Fruit fly (Drosophila melanogaster) whole organism, prepupa: ENCODE results near the gene CecB.

Experiments
- Blimp-1 ChIP-seq: fragments of 200-800 bp; sonication (Bioruptor generic); optimal IDR thresholded peaks from 3 replicates; lab custom pipeline; 2017; ENCODE audit warnings: missing biosample characterization, missing genetic modification characterization, mild to moderate bottlenecking, moderate library complexity, missing genetic modification reagents
- CG10669 ChIP-seq: fragments of 200-800 bp; sonication (Bioruptor generic); optimal IDR thresholded peaks from 3 replicates; lab custom pipeline; 2018; ENCODE audit warnings: missing biosample characterization, mild to moderate bottlenecking, missing genetic modification characterization, moderate library complexity
- CG11762 ChIP-seq: fragments of 200-800 bp; sonication (Bioruptor generic); optimal IDR thresholded peaks from 3 replicates; lab custom pipeline; 2016; ENCODE audit warnings: missing biosample characterization, missing genetic modification characterization; ENCODE audit not compliant: insufficient read depth
- CG11902 ChIP-seq: fragments of 200-800 bp; sonication (Bioruptor generic); optimal IDR thresholded peaks from 3 replicates; lab custom pipeline; 2016; ENCODE audit warnings: missing biosample characterization, missing genetic modification characterization
- CG15336 ChIP-seq: fragments of 200-800 bp; sonication (Bioruptor generic); IDR thresholded peaks from 2 replicates; pipeline ENCODE4 v1.3.6; 2022; ENCODE audit warnings: missing biosample characterization, missing genetic modification characterization
- CG1621 ChIP-seq: fragments of 200-800 bp; sonication (Bioruptor generic); optimal IDR thresholded peaks from 3 replicates; lab custom pipeline; 2018; ENCODE audit warnings: missing biosample characterization, mild to moderate bottlenecking, missing genetic modification characterization
- CG3032 ChIP-seq: fragments of 200-800 bp; optimal IDR thresholded peaks from 2 replicates; lab custom pipeline; 2019; ENCODE audit warnings: missing biosample characterization, mild to moderate bottlenecking, missing genetic modification characterization, moderate library complexity
- CG34406 ChIP-seq: fragments of 200-800 bp; sonication (Bioruptor generic); optimal IDR thresholded peaks from 3 replicates; lab custom pipeline; 2016; ENCODE audit warnings: missing biosample characterization, missing genetic modification characterization
- CG3919 ChIP-seq: fragments of 200-800 bp; sonication (Bioruptor generic); optimal IDR thresholded peaks from 3 replicates; lab custom pipeline; 2016; ENCODE audit warnings: missing biosample characterization, missing genetic modification characterization
- CG6792 ChIP-seq: fragments of 200-800 bp; sonication (Bioruptor generic); optimal IDR thresholded peaks from 3 replicates; lab custom pipeline; 2016; ENCODE audit warnings: missing biosample characterization, missing genetic modification characterization
- CG6808 ChIP-seq: fragments of 200-800 bp; sonication (Bioruptor generic); optimal IDR thresholded peaks from 3 replicates; lab custom pipeline; 2017; ENCODE audit warnings: missing biosample characterization, missing genetic modification characterization, mild to moderate bottlenecking, moderate library complexity, missing genetic modification reagents
- CG6854 ChIP-seq: fragments of 200-800 bp; sonication (Bioruptor generic); optimal IDR thresholded peaks from 2 replicates; lab custom pipeline; 2017; ENCODE audit warnings: missing biosample characterization, mild to moderate bottlenecking, missing genetic modification characterization
- CG7368 ChIP-seq: fragments of 200-800 bp; sonication (Bioruptor generic); optimal IDR thresholded peaks from 3 replicates; lab custom pipeline; 2016; ENCODE audit warnings: missing biosample characterization, missing genetic modification characterization
- CG8119 ChIP-seq: fragments of 200-800 bp; sonication (Bioruptor generic); IDR thresholded peaks from 3 replicates; pipeline ENCODE4 v1.3.6; 2022; ENCODE audit warnings: missing biosample characterization, missing genetic modification characterization
- CG8319 ChIP-seq: fragments of 200-800 bp; sonication (Bioruptor generic); optimal IDR thresholded peaks from 3 replicates; lab custom pipeline; 2016; ENCODE audit warnings: missing biosample characterization, missing genetic modification characterization
- CG8632 ChIP-seq: fragments of 200-800 bp; sonication (Bioruptor generic); optimal IDR thresholded peaks from 3 replicates; lab custom pipeline; 2016; ENCODE audit warnings: missing biosample characterization, missing genetic modification characterization
- CG9139 ChIP-seq: fragments of 200-800 bp; sonication (Bioruptor generic); optimal IDR thresholded peaks from 3 replicates; lab custom pipeline; 2017; ENCODE audit warnings: missing biosample characterization, mild to moderate bottlenecking, missing genetic modification characterization
- Eip75B ChIP-seq: fragments of 200-800 bp; sonication (Bioruptor generic); optimal IDR thresholded peaks from 3 replicates; lab custom pipeline; 2016; ENCODE audit warnings: missing biosample characterization, missing genetic modification characterization
- Eip78C ChIP-seq: fragments of 200-800 bp; sonication (Bioruptor generic); peaks from one replicate; lab custom pipeline; 2016; ENCODE audit warnings: missing biosample characterization, missing genetic modification characterization
- Eip93F ChIP-seq: fragments of 200-800 bp; sonication (Bioruptor generic); optimal IDR thresholded peaks from 2 replicates; lab custom pipeline; 2016; ENCODE audit warnings: missing biosample characterization, mild to moderate bottlenecking, missing genetic modification characterization
- Ets21C ChIP-seq: fragments of 200-800 bp; sonication (Bioruptor generic); optimal IDR thresholded peaks from 3 replicates; lab custom pipeline; 2016; ENCODE audit warnings: missing biosample characterization, missing genetic modification characterization
- Gug ChIP-seq: fragments of 200-800 bp; sonication (Bioruptor generic); IDR thresholded peaks from 2 replicates; pipeline ENCODE4 v1.3.6; 2022; ENCODE audit warnings: missing biosample characterization, missing genetic modification characterization
- Hr38 ChIP-seq: sonication (Bioruptor generic); optimal IDR thresholded peaks from 2 replicates; lab custom pipeline; 2016; ENCODE audit warnings: missing biosample characterization, missing genetic modification characterization
- Hr39 ChIP-seq: fragments of 200-800 bp; sonication (Bioruptor generic); optimal IDR thresholded peaks from 2 replicates; lab custom pipeline; 2016; ENCODE audit warnings: missing biosample characterization, missing genetic modification characterization
- Hr4 ChIP-seq: fragments of 200-800 bp; sonication (Bioruptor generic); optimal IDR thresholded peaks from 3 replicates; lab custom pipeline; 2016; ENCODE audit warnings: missing biosample characterization, missing genetic modification characterization
- Lpt ChIP-seq: fragments of 200-800 bp; sonication (Bioruptor generic); optimal IDR thresholded peaks from 3 replicates; lab custom pipeline; 2016; ENCODE audit warnings: missing biosample characterization, missing genetic modification characterization
- Met ChIP-seq: fragments of 200-800 bp; sonication (Bioruptor generic); optimal IDR thresholded peaks from 3 replicates; lab custom pipeline; 2016; ENCODE audit warnings: missing biosample characterization, missing genetic modification characterization
- OdsH ChIP-seq: fragments of 200-800 bp; sonication (Bioruptor generic); optimal IDR thresholded peaks from 3 replicates; lab custom pipeline; 2016; ENCODE audit warnings: missing biosample characterization, missing genetic modification characterization
- Smox ChIP-seq: fragments of 200-800 bp; sonication (Bioruptor generic); optimal IDR thresholded peaks from 3 replicates; lab custom pipeline; 2016; ENCODE audit warnings: missing biosample characterization, missing genetic modification characterization
- Sox102F ChIP-seq: fragments of 200-800 bp; sonication (Bioruptor generic); optimal IDR thresholded peaks from 2 replicates; lab custom pipeline; 2016; ENCODE audit warnings: missing biosample characterization, mild to moderate bottlenecking, missing genetic modification characterization
- Sox14 ChIP-seq: fragments of 200-800 bp; sonication (Bioruptor generic); optimal IDR thresholded peaks from 3 replicates; lab custom pipeline; 2016; ENCODE audit warnings: missing biosample characterization, missing genetic modification characterization
- Sox15 ChIP-seq: fragments of 200-800 bp; sonication (Bioruptor generic); optimal IDR thresholded peaks from 3 replicates; lab custom pipeline; 2016; ENCODE audit warnings: missing biosample characterization, missing genetic modification characterization
- acj6 ChIP-seq: fragments of 200-800 bp; sonication (Bioruptor generic); optimal IDR thresholded peaks from 3 replicates; lab custom pipeline; 2016; ENCODE audit warnings: missing biosample characterization, missing genetic modification characterization
- cyc ChIP-seq: fragments of 200-800 bp; sonication (Bioruptor generic); optimal IDR thresholded peaks from 3 replicates; lab custom pipeline; 2016; ENCODE audit warnings: missing biosample characterization, missing genetic modification characterization
- dac ChIP-seq: fragments of 200-800 bp; sonication (Bioruptor generic); optimal IDR thresholded peaks from 2 replicates; lab custom pipeline; 2017; ENCODE audit warnings: missing biosample characterization, mild to moderate bottlenecking, missing genetic modification characterization
- esn ChIP-seq: fragments of 200-800 bp; sonication (Bioruptor generic); optimal IDR thresholded peaks from 2 replicates; lab custom pipeline; 2016; ENCODE audit warnings: missing biosample characterization, mild to moderate bottlenecking, missing genetic modification characterization, moderate library complexity
- fd85E ChIP-seq: fragments of 200-800 bp; sonication (Bioruptor generic); optimal IDR thresholded peaks from 3 replicates; lab custom pipeline; 2016; ENCODE audit warnings: missing biosample characterization, missing genetic modification characterization
- fkh ChIP-seq: fragments of 200-800 bp; sonication (Bioruptor generic); optimal IDR thresholded peaks from 3 replicates; lab custom pipeline; 2017; ENCODE audit warnings: missing biosample characterization, mild to moderate bottlenecking, missing genetic modification characterization, moderate library complexity
- lz ChIP-seq: fragments of 200-800 bp; sonication (Bioruptor generic); optimal IDR thresholded peaks from 3 replicates; lab custom pipeline; 2016; ENCODE audit warnings: missing biosample characterization, missing genetic modification characterization
- net ChIP-seq: fragments of 200-800 bp; sonication (Bioruptor generic); optimal IDR thresholded peaks from 3 replicates; lab custom pipeline; 2016; ENCODE audit warnings: missing biosample characterization, missing genetic modification characterization
- salr ChIP-seq, 2 experiments: fragments of 200-800 bp; sonication (Bioruptor generic); optimal IDR thresholded peaks; 3 replicates each; lab custom pipeline; 2016 to 2018; ENCODE audit warnings: missing biosample characterization in 2 of 2, missing genetic modification characterization in 2 of 2, mild to moderate bottlenecking in 1 of 2
- spab ChIP-seq: fragments of 200-800 bp; sonication (Bioruptor generic); optimal IDR thresholded peaks from 2 replicates; lab custom pipeline; 2017; ENCODE audit warnings: missing biosample characterization, mild to moderate bottlenecking, missing genetic modification characterization, missing genetic modification reagents
- ss ChIP-seq, 2 experiments: fragments of 200-800 bp; sonication (Bioruptor generic); optimal IDR thresholded peaks; 2 replicates in 1 of 2; 3 replicates in 1 of 2; lab custom pipeline; 2017 to 2018; ENCODE audit warnings: mild to moderate bottlenecking in 2 of 2, missing biosample characterization in 2 of 2, missing genetic modification characterization in 2 of 2, moderate library complexity in 1 of 2
- svp ChIP-seq: fragments of 200-800 bp; sonication (Bioruptor generic); peaks from one replicate; lab custom pipeline; 2016; ENCODE audit warnings: missing biosample characterization, missing genetic modification characterization
- topi ChIP-seq: fragments of 200-800 bp; sonication (Bioruptor generic); optimal IDR thresholded peaks from 3 replicates; lab custom pipeline; 2016; ENCODE audit warnings: missing biosample characterization, missing genetic modification characterization
- vri ChIP-seq: fragments of 200-800 bp; sonication (Bioruptor generic); optimal IDR thresholded peaks from 3 replicates; lab custom pipeline; 2016; ENCODE audit warnings: missing biosample characterization, mild to moderate bottlenecking, missing genetic modification characterization

CecB gene

DNA sequence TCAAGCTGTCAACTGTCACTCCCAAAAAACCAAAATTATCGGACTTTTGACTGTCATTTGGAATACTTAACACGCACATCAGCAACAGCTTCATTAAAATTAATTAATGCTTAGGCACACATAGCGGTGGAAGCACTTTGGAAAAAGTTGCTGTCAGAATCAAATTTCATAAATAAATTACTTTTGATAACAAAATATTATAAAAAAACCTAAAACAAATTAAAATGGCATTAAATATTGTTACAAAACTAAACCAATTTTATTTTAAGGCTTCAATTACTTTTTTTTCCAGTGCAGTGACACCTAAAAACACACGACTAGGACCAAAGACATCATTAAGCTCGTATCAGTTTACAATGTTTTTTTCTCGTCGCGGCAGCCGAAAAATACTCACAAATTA is 42.6 kb upstream of the CecB start (continued):
- TF ChIP-seq lz (GFP tag; lab: Kevin White, UChicago), result peak; percentile 37
- TF ChIP-seq Sox15, result peak; percentile 21
- TF ChIP-seq CG15336 (GFP tag; lab: Robert Waterston, UW), result peak; percentile 44; the same call in 1 of the 2 replicates
- peak; percentile 65 for TF ChIP-seq esn (GFP tag; lab: Kevin White, UChicago)
- no peak for TF ChIP-seq CG11762 (GFP tag; lab: Kevin White, UChicago)
- peak; percentile 37 for TF ChIP-seq Sox14 (GFP tag; lab: Kevin White, UChicago)
- TF ChIP-seq Hr38 (GFP tag; lab: Kevin White, UChicago), result no peak
- TF ChIP-seq Ets21C (GFP tag; lab: Kevin White, UChicago), result peak; percentile 17
- no peak for TF ChIP-seq Lpt (GFP tag; lab: Kevin White, UChicago)
- peak; percentile 73 for TF ChIP-seq CG8119
- no peak for TF ChIP-seq CG1621 (tag; lab: Kevin White, UChicago)
- TF ChIP-seq CG6854 (GFP tag; lab: Kevin White, UChicago), result no peak
- TF ChIP-seq Blimp-1 (GFP tag; lab: Kevin White, UChicago), result no peak
- peak; percentile 57 for TF ChIP-seq spab (GFP tag; lab: Kevin White, UChicago)
- no peak for TF ChIP-seq Eip75B (GFP tag; lab: Kevin White, UChicago)
- TF ChIP-seq salr (GFP tag; optimal IDR thresholded peaks at IDR 0.05; lab: Kevin White, UChicago), result peak in 1 of 2 experiments; percentile 71

dm6 chr3R:30255255-30256121 is 41.9 kb upstream of the CecB start:
- TF ChIP-seq CG6792 (GFP tag; lab: Kevin White, UChicago) (peak; percentile 95), Sox14 (GFP tag; lab: Kevin White, UChicago) (peak; percentile 95), fkh (GFP tag; lab: Kevin White, UChicago) (no peak), CG11902 (peak; percentile 74), spab (GFP tag; lab: Kevin White, UChicago) (peak; percentile 97), CG1621 (tag; lab: Kevin White, UChicago) (peak; percentile 96), CG11762 (GFP tag; lab: Kevin White, UChicago) (peak; percentile 89), svp (peak; percentile 95), Smox (peak; percentile 91), vri (GFP tag; lab: Kevin White, UChicago) (peak; percentile 91), cyc (GFP tag; lab: Kevin White, UChicago) (peak; percentile 76), fd85E (GFP tag; lab: Kevin White, UChicago) (peak; percentile 75), net (GFP tag; lab: Kevin White, UChicago) (peak; percentile 95), topi (GFP tag; lab: Kevin White, UChicago) (peak; percentile 88), CG7368 (peak; percentile 90), CG10669 (GFP tag; lab: Kevin White, UChicago) (peak; percentile 96), CG3919 (GFP tag; lab: Kevin White, UChicago) (peak; percentile 95), Blimp-1 (GFP tag; lab: Kevin White, UChicago) (peak; percentile 77), Met (GFP tag; lab: Kevin White, UChicago) (peak; percentile 92), dac (GFP tag; lab: Kevin White, UChicago) (peak; percentile 73), Hr4 (GFP tag; lab: Kevin White, UChicago) (peak; percentile 90), CG6854 (GFP tag; lab: Kevin White, UChicago) (peak; percentile 93), CG6808 (GFP tag; lab: Kevin White, UChicago) (peak; percentile 97), lz (GFP tag; lab: Kevin White, UChicago) (peak; percentile 91), OdsH (GFP tag; lab: Kevin White, UChicago) (peak; percentile 93), Sox102F (peak; percentile 96), CG9139 (GFP tag; lab: Kevin White, UChicago) (peak; percentile 97), acj6 (GFP tag; lab: Kevin White, UChicago) (peak; percentile 96), CG3032 (tag; lab: Kevin White, UChicago) (peak; percentile 98), Gug (peak; percentile 81), ss (GFP tag; optimal IDR thresholded peaks at IDR 0.05; lab: Kevin White, UChicago) (peak; percentile 99 to 100), salr (GFP tag; optimal IDR thresholded peaks at IDR 0.05; lab: Kevin White, UChicago) (peak; percentile 91 to 93), CG34406 (GFP tag; lab: Kevin White, UChicago) (peak; percentile 95), CG8319 (GFP tag; lab: Kevin White, UChicago) (peak; percentile 91), CG8632 (peak; percentile 95), Lpt (GFP tag; lab: Kevin White, UChicago) (peak; percentile 83), Eip78C (GFP tag; lab: Kevin White, UChicago) (peak; percentile 99), Hr39 (peak; percentile 77), Eip93F (peak; percentile 97), CG8119 (peak; percentile 97)
